Fruit fly (Drosophila melanogaster) whole organism, embryonic: ENCODE data around the gene CG7264.

Experiments used
- Atf-2 ChIP-seq: fragments of 200-800 bp; sonication (Bioruptor generic); optimal IDR thresholded peaks from 2 replicates; lab custom pipeline; 2016; ENCODE audit warnings: missing biosample characterization, missing genetic modification characterization
- Bgb ChIP-seq: fragments of 200-800 bp; sonication (Bioruptor generic); IDR thresholded peaks from 2 replicates; pipeline ENCODE4 v1.3.6; 2022; ENCODE audit warnings: missing biosample characterization, missing genetic modification characterization; ENCODE audit not compliant: partially characterized antibody
- CG10267 ChIP-seq: fragments of 200-800 bp; sonication (Bioruptor generic); optimal IDR thresholded peaks from 2 replicates; lab custom pipeline; 2018; ENCODE audit warnings: missing biosample characterization, mild to moderate bottlenecking, missing genetic modification characterization, moderate library complexity
- CG11504 ChIP-seq: fragments of 200-800 bp; sonication (Bioruptor generic); optimal IDR thresholded peaks from 3 replicates; lab custom pipeline; 2019; ENCODE audit warnings: missing biosample characterization, mild to moderate bottlenecking, missing genetic modification characterization, moderate library complexity
- CG13775 ChIP-seq: fragments of 200-800 bp; sonication (Bioruptor generic); optimal IDR thresholded peaks from 3 replicates; lab custom pipeline; 2017; ENCODE audit warnings: missing biosample characterization, mild to moderate bottlenecking, missing genetic modification characterization
- CG14014 ChIP-seq: fragments of 200-800 bp; sonication (Bioruptor generic); IDR thresholded peaks from 2 replicates; pipeline ENCODE4 v1.3.6; 2022; ENCODE audit warnings: missing biosample characterization, missing genetic modification characterization
- CG14860 ChIP-seq: fragments of 200-800 bp; sonication (Bioruptor generic); IDR thresholded peaks from 3 replicates; pipeline ENCODE4 v1.3.6; 2022; ENCODE audit warnings: missing biosample characterization, missing genetic modification characterization; ENCODE audit not compliant: partially characterized antibody
- CG17328 ChIP-seq: fragments of 200-800 bp; sonication (Bioruptor generic); IDR thresholded peaks from 2 replicates; pipeline ENCODE4 v1.3.6; 2022; ENCODE audit warnings: missing biosample characterization, missing genetic modification characterization
- CG2116 ChIP-seq: fragments of 200-800 bp; sonication (Bioruptor generic); optimal IDR thresholded peaks from 3 replicates; lab custom pipeline; 2018; ENCODE audit warnings: missing biosample characterization, mild to moderate bottlenecking, missing genetic modification characterization
- CG30020 ChIP-seq: fragments of 200-800 bp; optimal IDR thresholded peaks from 2 replicates; lab custom pipeline; 2019; ENCODE audit warnings: missing biosample characterization, mild to moderate bottlenecking, missing genetic modification characterization, moderate library complexity
- CG3281 ChIP-seq: fragments of 200-800 bp; sonication (Bioruptor generic); optimal IDR thresholded peaks from 3 replicates; lab custom pipeline; 2017; ENCODE audit warnings: missing biosample characterization, mild to moderate bottlenecking, missing genetic modification characterization
- CG4282 ChIP-seq: fragments of 200-800 bp; sonication (Bioruptor generic); optimal IDR thresholded peaks from 2 replicates; lab custom pipeline; 2016; ENCODE audit warnings: missing biosample characterization, missing genetic modification characterization
- CG4404 ChIP-seq: fragments of 200-800 bp; sonication (Bioruptor generic); IDR thresholded peaks from 2 replicates; pipeline ENCODE4 v1.3.6; 2022; ENCODE audit warnings: missing biosample characterization, missing genetic modification characterization
- CG4617 ChIP-seq: fragments of 200-800 bp; sonication (Bioruptor generic); optimal IDR thresholded peaks from 3 replicates; lab custom pipeline; 2016; ENCODE audit warnings: missing biosample characterization, missing genetic modification characterization, borderline replicate concordance
- CG6813 ChIP-seq: fragments of 200-800 bp; sonication (Bioruptor generic); optimal IDR thresholded peaks from 2 replicates; lab custom pipeline; 2017; ENCODE audit warnings: missing biosample characterization, missing genetic modification characterization, mild to moderate bottlenecking, moderate library complexity, missing genetic modification reagents
- CG9817 ChIP-seq: fragments of 200-800 bp; sonication (Bioruptor generic); optimal IDR thresholded peaks from 2 replicates; lab custom pipeline; 2018; ENCODE audit warnings: missing biosample characterization, mild to moderate bottlenecking, missing genetic modification characterization, moderate library complexity
- Dek ChIP-seq: fragments of 200-800 bp; sonication (Bioruptor generic); optimal IDR thresholded peaks from 3 replicates; lab custom pipeline; 2019; ENCODE audit warnings: missing biosample characterization, mild to moderate bottlenecking, missing genetic modification characterization, moderate library complexity
- Dll ChIP-seq: fragments of 200-800 bp; sonication (Bioruptor generic); IDR thresholded peaks from 4 replicates; pipeline ENCODE4 v1.3.6; 2022; ENCODE audit warnings: missing biosample characterization, missing genetic modification characterization; ENCODE audit not compliant: partially characterized antibody
- Fer1 ChIP-seq: fragments of 200-800 bp; sonication (Bioruptor generic); optimal IDR thresholded peaks from 2 replicates; lab custom pipeline; 2017; ENCODE audit warnings: missing biosample characterization, mild to moderate bottlenecking, missing genetic modification characterization
- Fer3 ChIP-seq: fragments of 200-800 bp; sonication (Bioruptor generic); optimal IDR thresholded peaks from 2 replicates; lab custom pipeline; 2018; ENCODE audit warnings: missing biosample characterization, mild to moderate bottlenecking, missing genetic modification characterization, moderate library complexity
- GATAe ChIP-seq: fragments of 200-800 bp; sonication (Bioruptor generic); conservative IDR thresholded peaks from 2 replicates; pipeline ENCODE4 v1.3.6; 2022; ENCODE audit warnings: missing biosample characterization, missing genetic modification characterization
- H2.0 ChIP-seq: fragments of 200-800 bp; sonication (Bioruptor generic); IDR thresholded peaks from 2 replicates; pipeline ENCODE4 v1.3.6; 2022; ENCODE audit warnings: missing biosample characterization, missing genetic modification characterization
- Lhr ChIP-seq: fragments of 200-800 bp; sonication (Bioruptor generic); optimal IDR thresholded peaks from 3 replicates; lab custom pipeline; 2017; ENCODE audit warnings: mild to moderate bottlenecking, missing biosample characterization, missing genetic modification reagents, missing genetic modification characterization
- MESR4 ChIP-seq: fragments of 200-800 bp; sonication (Bioruptor generic); optimal IDR thresholded peaks from 2 replicates; lab custom pipeline; 2018; ENCODE audit warnings: missing biosample characterization, mild to moderate bottlenecking, missing genetic modification characterization, moderate library complexity
- Mes4 ChIP-seq: fragments of 200-800 bp; sonication (Bioruptor generic); optimal IDR thresholded peaks from 2 replicates; lab custom pipeline; 2016; ENCODE audit warnings: missing biosample characterization, missing genetic modification characterization
- NFAT ChIP-seq: fragments of 200-800 bp; sonication (Bioruptor generic); IDR thresholded peaks from 2 replicates; pipeline ENCODE4 v1.3.6; 2022; ENCODE audit warnings: missing biosample characterization, missing genetic modification characterization
- NK7.1 ChIP-seq: fragments of 200-800 bp; sonication (Bioruptor generic); optimal IDR thresholded peaks from 3 replicates; lab custom pipeline; 2016; ENCODE audit warnings: missing biosample characterization, missing genetic modification characterization
- NfI ChIP-seq: fragments of 200-800 bp; sonication (Bioruptor generic); optimal IDR thresholded peaks from 3 replicates; lab custom pipeline; 2018; ENCODE audit warnings: missing biosample characterization, mild to moderate bottlenecking, missing genetic modification characterization, moderate library complexity
- Oaz ChIP-seq: fragments of 200-800 bp; sonication (Bioruptor generic); IDR thresholded peaks from 2 replicates; pipeline ENCODE4 v1.3.6; 2022; ENCODE audit warnings: missing biosample characterization, missing genetic modification characterization
- Ravus ChIP-seq: fragments of 200-800 bp; sonication (Bioruptor generic); IDR thresholded peaks from 2 replicates; pipeline ENCODE4 v1.3.6; 2022; ENCODE audit warnings: missing biosample characterization, missing genetic modification characterization
- Rfx ChIP-seq: fragments of 200-800 bp; sonication (Bioruptor generic); IDR thresholded peaks from 2 replicates; pipeline ENCODE4 v1.3.6; 2022; ENCODE audit warnings: missing biosample characterization, missing genetic modification characterization
- Spps ChIP-seq: fragments of 200-800 bp; sonication (Bioruptor generic); optimal IDR thresholded peaks from 2 replicates; lab custom pipeline; 2018; ENCODE audit warnings: missing biosample characterization, mild to moderate bottlenecking, missing genetic modification characterization
- cad ChIP-seq: fragments of >200 bp; optimal IDR thresholded peaks from 2 replicates; lab custom pipeline; 2017; ENCODE audit warnings: missing biosample characterization, missing genetic modification characterization
- cas ChIP-seq: fragments of 200-800 bp; sonication (Bioruptor generic); IDR thresholded peaks from 2 replicates; pipeline ENCODE4 v1.3.6; 2022; ENCODE audit warnings: missing biosample characterization, missing genetic modification characterization
- caup ChIP-seq: fragments of 200-800 bp; sonication (Bioruptor generic); optimal IDR thresholded peaks from 3 replicates; lab custom pipeline; 2017; ENCODE audit warnings: missing biosample characterization, mild to moderate bottlenecking, missing genetic modification characterization, moderate library complexity; ENCODE audit not compliant: severe bottlenecking
- grn ChIP-seq: fragments of 200-800 bp; sonication (Bioruptor generic); optimal IDR thresholded peaks from 3 replicates; lab custom pipeline; 2017; ENCODE audit warnings: missing biosample characterization, missing genetic modification characterization
- gsb-n ChIP-seq: fragments of 200-800 bp; sonication (Bioruptor generic); optimal IDR thresholded peaks from 3 replicates; lab custom pipeline; 2018; ENCODE audit warnings: missing biosample characterization, mild to moderate bottlenecking, missing genetic modification characterization
- jigr1 ChIP-seq: fragments of 200-800 bp; sonication (Bioruptor generic); IDR thresholded peaks from 3 replicates; pipeline ENCODE4 v1.3.6; 2022; ENCODE audit warnings: missing biosample characterization, missing genetic modification characterization
- lab ChIP-seq: fragments of 200-800 bp; sonication (Bioruptor generic); optimal IDR thresholded peaks from 3 replicates; lab custom pipeline; 2017; ENCODE audit warnings: missing biosample characterization, missing genetic modification characterization, mild to moderate bottlenecking, moderate library complexity, missing genetic modification reagents
- nerfin-2 ChIP-seq: fragments of 200-800 bp; sonication (Bioruptor generic); IDR thresholded peaks from 2 replicates; pipeline ENCODE4 v1.3.6; 2022; ENCODE audit warnings: missing biosample characterization, missing genetic modification characterization; ENCODE audit not compliant: partially characterized antibody
- odd ChIP-seq: fragments of 200-800 bp; sonication (Bioruptor generic); optimal IDR thresholded peaks from 2 replicates; lab custom pipeline; 2017; ENCODE audit warnings: missing biosample characterization, mild to moderate bottlenecking, missing genetic modification characterization
- p53 ChIP-seq: fragments of 200-800 bp; sonication (Bioruptor generic); optimal IDR thresholded peaks from 2 replicates; lab custom pipeline; 2016; ENCODE audit warnings: missing biosample characterization, missing genetic modification characterization
- row ChIP-seq: fragments of 200-800 bp; sonication (Bioruptor generic); IDR thresholded peaks from 3 replicates; pipeline ENCODE4 v1.3.6; 2022; ENCODE audit warnings: missing biosample characterization, missing genetic modification characterization
- slp2 ChIP-seq: fragments of 200-800 bp; sonication (Bioruptor generic); optimal IDR thresholded peaks from 2 replicates; lab custom pipeline; 2016; ENCODE audit warnings: missing biosample characterization, missing genetic modification characterization
- ssp ChIP-seq: fragments of 200-800 bp; sonication (Bioruptor generic); IDR thresholded peaks from 2 replicates; pipeline ENCODE4 v1.3.6; 2022; ENCODE audit warnings: missing biosample characterization, missing genetic modification characterization
- tgo ChIP-seq: fragments of 200-800 bp; sonication (Bioruptor generic); IDR thresholded peaks from 3 replicates; pipeline ENCODE4 v1.3.6; 2022; ENCODE audit warnings: missing biosample characterization, missing genetic modification characterization
- tin ChIP-seq: fragments of 200-800 bp; sonication (Bioruptor generic); optimal IDR thresholded peaks from 3 replicates; lab custom pipeline; 2016; ENCODE audit warnings: missing biosample characterization, missing genetic modification characterization
- unc-4 ChIP-seq: fragments of 200-800 bp; sonication (Bioruptor generic); IDR thresholded peaks from 2 replicates; pipeline ENCODE4 v1.3.6; 2022; ENCODE audit warnings: missing biosample characterization, missing genetic modification characterization; ENCODE audit not compliant: partially characterized antibody
- unpg ChIP-seq: fragments of 200-800 bp; sonication (Bioruptor generic); optimal IDR thresholded peaks from 3 replicates; lab custom pipeline; 2018; ENCODE audit warnings: missing biosample characterization, mild to moderate bottlenecking, missing genetic modification characterization, moderate library complexity

Gene CG7264

dm6 chr3L:11825560-11826153, 3.2 kb upstream of the CG7264 start, which contains the start of gene CG32095 (continued):
- TF ChIP-seq grn (GFP tag; lab: Kevin White, UChicago): no peak
- TF ChIP-seq CG10267 (tag; lab: Kevin White, UChicago): peak; percentile 18
- TF ChIP-seq jigr1: no peak
- TF ChIP-seq MESR4: peak; percentile 40
- no peak for TF ChIP-seq caup (GFP tag; lab: Kevin White, UChicago)
- TF ChIP-seq Oaz (GFP tag; lab: Robert Waterston, UW): no peak
- TF ChIP-seq NfI (GFP tag; lab: Kevin White, UChicago): no peak
- TF ChIP-seq cas (GFP tag; lab: Robert Waterston, UW): no peak
- no peak for TF ChIP-seq ssp (GFP tag; lab: Robert Waterston, UW)
- no peak for TF ChIP-seq tin (GFP tag; lab: Kevin White, UChicago)
- TF ChIP-seq CG3281 (GFP tag; lab: Kevin White, UChicago): no peak
- peak; percentile 72 for TF ChIP-seq CG2116 (GFP tag; lab: Kevin White, UChicago)
- no peak for TF ChIP-seq CG4404
- no peak for TF ChIP-seq Mes4 (GFP tag; lab: Kevin White, UChicago)
- TF ChIP-seq odd (GFP tag; lab: Kevin White, UChicago): no peak
- TF ChIP-seq CG4282 (GFP tag; lab: Kevin White, UChicago): no peak
- no peak for TF ChIP-seq Spps (tag; lab: Kevin White, UChicago)
- TF ChIP-seq unc-4 (GFP tag; lab: Robert Waterston, UW): peak; percentile 84
- no peak for TF ChIP-seq Fer1 (GFP tag; lab: Kevin White, UChicago)
- no peak for TF ChIP-seq H2.0 (GFP tag; lab: Robert Waterston, UW)
- TF ChIP-seq CG17328 (GFP tag; lab: Robert Waterston, UW): no peak
- no peak for TF ChIP-seq Ravus (GFP tag; lab: Robert Waterston, UW)
- TF ChIP-seq CG9817 (tag; lab: Kevin White, UChicago): no peak
- TF ChIP-seq Bgb (GFP tag; lab: Robert Waterston, UW): peak; percentile 79
- no peak for TF ChIP-seq CG6813 (GFP tag; lab: Kevin White, UChicago)
- TF ChIP-seq Fer3: no peak
- TF ChIP-seq tgo (GFP tag; lab: Robert Waterston, UW): no peak
- TF ChIP-seq Rfx: no peak
- no peak for TF ChIP-seq p53 (GFP tag; lab: Kevin White, UChicago)
- TF ChIP-seq lab (GFP tag; lab: Kevin White, UChicago): no peak
- TF ChIP-seq Dek (tag; lab: Kevin White, UChicago): no peak
- TF ChIP-seq Dll (GFP tag; lab: Robert Waterston, UW): peak; percentile 88
- TF ChIP-seq gsb-n (tag; lab: Kevin White, UChicago): no peak
- TF ChIP-seq CG30020 (tag; lab: Kevin White, UChicago): peak; percentile 21
- no peak for TF ChIP-seq NK7.1
- no peak for TF ChIP-seq Atf-2 (GFP tag; lab: Kevin White, UChicago)
- TF ChIP-seq CG13775 (GFP tag; lab: Kevin White, UChicago): no peak
- peak; percentile 27 for TF ChIP-seq CG11504 (tag; lab: Kevin White, UChicago)
- TF ChIP-seq CG4617 (GFP tag; lab: Kevin White, UChicago): no peak
- no peak for TF ChIP-seq CG14014 (GFP tag; lab: Robert Waterston, UW)
- TF ChIP-seq slp2 (GFP tag; lab: Kevin White, UChicago): no peak
- TF ChIP-seq unpg: no peak
- no peak for TF ChIP-seq cad (GFP tag; lab: Kevin White, UChicago)
- no peak for TF ChIP-seq Lhr (GFP tag; lab: Kevin White, UChicago)
- no peak for TF ChIP-seq GATAe
- peak; percentile 70; the same call in 2 of the 3 replicates for TF ChIP-seq CG14860 (GFP tag; lab: Robert Waterston, UW)
- peak; percentile 13; the same call in 1 of the 3 replicates for TF ChIP-seq row (GFP tag; lab: Robert Waterston, UW)
- TF ChIP-seq NFAT: no peak
- peak; percentile 60; the same call in 1 of the 2 replicates for TF ChIP-seq nerfin-2 (GFP tag; lab: Robert Waterston, UW)
